Worm (Caenorhabditis elegans) whole organism, mixed stage, embryonic: ENCODE results near the gene lido-12.

Experiments used
- M03D4.4 ChIP-seq: sonication (generic microtip); optimal IDR thresholded peaks from 2 replicates; lab custom pipeline; 2017; ENCODE audit warnings: mild to moderate bottlenecking, missing genetic modification characterization, missing compliant biosample characterization
- bed-3 ChIP-seq: fragments of 200-800 bp; sonication (Bioruptor generic); optimal IDR thresholded peaks from 3 replicates; lab custom pipeline; 2018; ENCODE audit warnings: mild to moderate bottlenecking, missing genetic modification characterization, moderate library complexity, missing compliant biosample characterization
- blmp-1 ChIP-seq: fragments of 150-350 bp; optimal IDR thresholded peaks from 2 replicates; lab custom pipeline; 2014; ENCODE audit warnings: missing biosample characterization, missing genetic modification characterization
- ceh-39 ChIP-seq: fragments of 150-350 bp; optimal IDR thresholded peaks from 2 replicates; lab custom pipeline; 2014; ENCODE audit warnings: missing biosample characterization, missing genetic modification characterization
- ceh-83 ChIP-seq: fragments of 200-800 bp; sonication (Bioruptor generic); optimal IDR thresholded peaks from 2 replicates; lab custom pipeline; 2018; ENCODE audit warnings: mild to moderate bottlenecking, missing genetic modification characterization, missing compliant biosample characterization
- ces-1 ChIP-seq: fragments of 150-350 bp; optimal IDR thresholded peaks from 2 replicates; lab custom pipeline; 2014; ENCODE audit warnings: missing biosample characterization, missing genetic modification reagents, missing genetic modification characterization
- cnd-1 ChIP-seq: fragments of 200-800 bp; sonication (Bioruptor generic); optimal IDR thresholded peaks from 2 replicates; lab custom pipeline; 2018; ENCODE audit warnings: mild to moderate bottlenecking, missing genetic modification characterization, missing compliant biosample characterization
- drap-1 ChIP-seq: fragments of 200-800 bp; sonication (Bioruptor generic); optimal IDR thresholded peaks from 3 replicates; lab custom pipeline; 2018; ENCODE audit warnings: mild to moderate bottlenecking, missing genetic modification characterization, missing compliant biosample characterization
- elt-3 ChIP-seq: fragments of 150-350 bp; optimal IDR thresholded peaks from 2 replicates; lab custom pipeline; 2014; ENCODE audit warnings: missing biosample characterization, missing genetic modification characterization
- flh-1 ChIP-seq: fragments of 200-800 bp; sonication (Bioruptor generic); optimal IDR thresholded peaks from 2 replicates; lab custom pipeline; 2018; ENCODE audit warnings: mild to moderate bottlenecking, missing genetic modification characterization, moderate library complexity, missing compliant biosample characterization
- ham-2 ChIP-seq: fragments of 200-800 bp; sonication (Bioruptor generic); optimal IDR thresholded peaks from 2 replicates; lab custom pipeline; 2018; ENCODE audit warnings: mild to moderate bottlenecking, missing genetic modification characterization, missing compliant biosample characterization
- hlh-1 ChIP-seq: fragments of 150-350 bp; optimal IDR thresholded peaks from 2 replicates; lab custom pipeline; 2014; ENCODE audit warnings: missing biosample characterization, missing genetic modification reagents, missing genetic modification characterization
- lin-13 ChIP-seq: fragments of 150-350 bp; optimal IDR thresholded peaks from 2 replicates; lab custom pipeline; 2014; ENCODE audit warnings: missing biosample characterization, missing genetic modification characterization
- lin-32 ChIP-seq: fragments of 200-800 bp; sonication (Bioruptor generic); optimal IDR thresholded peaks from 2 replicates; lab custom pipeline; 2018; ENCODE audit warnings: mild to moderate bottlenecking, missing genetic modification characterization, missing compliant biosample characterization
- lsy-2 ChIP-seq: fragments of 150-350 bp; optimal IDR thresholded peaks from 2 replicates; lab custom pipeline; 2014; ENCODE audit warnings: missing biosample characterization, missing genetic modification characterization
- mls-2 ChIP-seq: sonication (generic microtip); optimal IDR thresholded peaks from 2 replicates; lab custom pipeline; 2016; ENCODE audit warnings: mild to moderate bottlenecking, missing genetic modification characterization, moderate library complexity, missing compliant biosample characterization
- nhr-12 ChIP-seq: fragments of 150-350 bp; optimal IDR thresholded peaks from 2 replicates; lab custom pipeline; 2014; ENCODE audit warnings: missing biosample characterization, missing genetic modification characterization
- nhr-2 ChIP-seq: fragments of 150-350 bp; optimal IDR thresholded peaks from 2 replicates; lab custom pipeline; 2014; ENCODE audit warnings: missing biosample characterization, missing genetic modification characterization
- nhr-237 ChIP-seq: fragments of 150-350 bp; optimal IDR thresholded peaks from 2 replicates; lab custom pipeline; 2014; ENCODE audit warnings: missing biosample characterization, missing genetic modification characterization
- nhr-28 ChIP-seq: fragments of 150-350 bp; optimal IDR thresholded peaks from 2 replicates; lab custom pipeline; 2014; ENCODE audit warnings: missing biosample characterization, missing genetic modification characterization
- nhr-76 ChIP-seq: sonication (generic microtip); optimal IDR thresholded peaks from 2 replicates; lab custom pipeline; 2017; ENCODE audit warnings: missing biosample characterization, missing genetic modification characterization
- pha-4 ChIP-seq: fragments of 150-350 bp; optimal IDR thresholded peaks from 2 replicates; lab custom pipeline; 2018; ENCODE audit warnings: missing biosample characterization, missing genetic modification reagents, missing genetic modification characterization
- sem-2 ChIP-seq: fragments of 200-800 bp; sonication (Bioruptor generic); optimal IDR thresholded peaks from 2 replicates; lab custom pipeline; 2018; ENCODE audit warnings: mild to moderate bottlenecking, missing genetic modification characterization, missing compliant biosample characterization
- snpc-4 ChIP-seq: fragments of 150-350 bp; optimal IDR thresholded peaks from 2 replicates; lab custom pipeline; 2014; ENCODE audit warnings: missing biosample characterization, missing genetic modification characterization
- unc-39 ChIP-seq: fragments of 150-350 bp; optimal IDR thresholded peaks from 2 replicates; lab custom pipeline; 2014; ENCODE audit warnings: missing biosample characterization, missing genetic modification characterization
- unc-62 ChIP-seq: fragments of 150-350 bp; optimal IDR thresholded peaks from 2 replicates; lab custom pipeline; 2014; ENCODE audit warnings: missing biosample characterization, missing genetic modification reagents, missing genetic modification characterization
- zip-8 ChIP-seq: fragments of 150-350 bp; optimal IDR thresholded peaks from 2 replicates; lab custom pipeline; 2014; ENCODE audit warnings: missing biosample characterization, missing genetic modification characterization
- ztf-11 ChIP-seq: fragments of 150-350 bp; optimal IDR thresholded peaks from 2 replicates; lab custom pipeline; 2014; ENCODE audit warnings: missing biosample characterization, missing genetic modification characterization

lido-12 gene

DNA sequence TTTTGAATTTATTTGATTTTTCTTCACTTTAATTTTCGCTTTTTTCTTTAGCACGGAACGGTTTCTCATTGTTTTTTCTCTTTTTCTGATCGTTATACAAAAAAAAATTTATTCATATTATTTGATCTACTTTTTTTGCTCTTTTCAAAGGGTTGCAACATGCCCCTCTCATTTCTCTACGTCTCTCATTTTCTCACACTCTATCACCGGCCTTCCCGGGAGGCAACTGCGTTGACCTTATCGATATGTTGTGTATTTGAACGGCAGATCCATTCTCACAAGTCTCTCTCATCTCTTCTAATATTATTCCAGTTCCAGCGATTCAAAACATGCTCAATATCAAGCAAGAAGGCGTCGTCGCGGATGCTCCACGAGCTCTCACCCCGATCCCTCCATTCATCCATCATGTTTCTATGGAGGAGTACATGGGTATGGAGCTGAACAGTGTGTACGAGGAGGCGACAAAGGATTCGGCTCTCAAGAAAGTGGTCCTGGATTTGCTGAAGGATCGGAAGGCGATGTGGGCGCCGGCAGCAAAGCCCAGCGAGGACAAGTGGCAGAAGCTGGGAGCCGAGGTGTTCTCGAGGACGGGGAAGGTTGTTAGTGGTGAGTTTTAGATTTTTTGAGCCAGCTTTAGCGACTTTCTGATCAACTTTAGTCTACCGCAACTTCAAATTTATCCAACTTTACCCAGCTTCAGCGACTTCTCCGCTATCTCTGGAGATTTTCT lies 4.9 kb upstream of the lido-12 start, which contains the start of gene lido-9:
lido-9 (plus strand) TSS at position 234 of the 730 bp plus-strand sequence.
- TF ChIP-seq cnd-1 (tag; lab: Kevin White, UChicago) (peak; percentile 24), ceh-83 (GFP tag; lab: Kevin White, UChicago) (peak; percentile 19), zip-8 (tag; lab: Kevin White, UChicago) (no peak)

DNA sequence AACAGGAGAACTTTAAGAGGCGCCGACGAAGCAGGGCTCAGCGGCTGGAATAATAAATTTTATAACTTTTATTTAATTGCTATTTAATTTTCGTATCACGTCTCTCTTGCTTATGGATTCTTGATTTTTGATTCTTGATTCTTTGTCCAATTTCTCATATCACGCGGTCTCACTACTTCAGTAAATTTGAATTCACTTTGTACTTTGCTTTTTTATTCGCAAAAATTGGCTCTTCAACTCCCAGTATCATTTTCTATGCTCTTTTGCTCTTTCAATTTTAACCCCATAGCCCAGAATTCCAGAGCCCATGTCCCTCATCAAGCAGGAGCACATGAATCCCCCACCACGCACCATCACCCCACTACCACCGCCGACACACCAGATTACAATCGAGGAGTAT lies 3.4 kb upstream of the lido-12 start, which contains the start of gene lido-10:
lido-10 (plus strand) TSS at position 301 of the 400 bp plus-strand sequence.
- TF ChIP-seq cnd-1 (tag; lab: Kevin White, UChicago): no peak
- TF ChIP-seq lin-13: no peak
- TF ChIP-seq ces-1 (GFP tag; lab: Kevin White, UChicago): no peak
- TF ChIP-seq sem-2 (GFP tag; lab: Kevin White, UChicago): no peak
- no peak for TF ChIP-seq elt-3
- TF ChIP-seq ztf-11 (tag; lab: Kevin White, UChicago): no peak
- no peak for TF ChIP-seq unc-62 (GFP tag; lab: Kevin White, UChicago)

DNA sequence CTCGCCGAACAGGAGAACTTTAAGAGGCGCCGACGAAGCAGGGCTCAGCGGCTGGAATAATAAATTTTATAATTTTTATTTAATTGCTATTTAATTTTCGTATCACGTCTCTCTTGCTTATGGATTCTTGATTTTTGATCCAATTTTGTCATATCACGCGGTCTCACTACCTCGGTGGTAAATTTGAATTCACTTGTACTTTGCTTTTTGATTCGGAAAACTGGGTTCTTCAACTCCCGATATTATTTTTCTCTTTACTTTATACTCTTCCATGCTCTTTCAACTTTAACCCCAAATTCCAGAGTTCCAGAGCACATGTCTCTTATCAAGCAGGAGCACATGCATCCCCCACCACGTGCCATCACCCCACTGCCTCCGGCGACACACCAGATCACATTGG lies 1.9 kb upstream of the lido-12 start, which contains the start of gene lido-11:
lido-11 (plus strand) TSS at position 301 of the 400 bp plus-strand sequence.
- no peak for TF ChIP-seq lsy-2 (tag; lab: Kevin White, UChicago)
- no peak for TF ChIP-seq lin-32 (GFP tag; lab: Kevin White, UChicago)
- TF ChIP-seq ham-2 (GFP tag; lab: Kevin White, UChicago): no peak

DNA sequence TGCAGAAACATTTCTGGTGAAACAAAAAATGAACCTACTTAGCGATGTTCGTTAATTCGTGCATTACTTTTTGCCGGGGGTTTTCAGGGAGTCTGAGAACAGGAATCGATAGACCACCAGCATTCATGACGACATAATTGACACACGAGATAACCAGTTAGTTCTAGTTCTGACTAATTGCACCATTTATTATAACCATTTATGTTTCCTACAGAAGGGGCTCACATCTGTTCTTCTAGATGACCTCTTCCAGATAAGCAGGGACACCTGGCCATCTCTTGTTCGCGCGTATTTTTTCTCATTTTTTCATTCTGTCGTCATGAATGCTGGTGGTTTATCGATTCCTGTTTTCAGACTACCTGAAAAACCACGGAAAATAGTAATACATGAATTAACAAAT lies 2.8 kb downstream of the lido-12 start, which contains the start of gene sdz-5:
sdz-5 (plus strand) TSS at position 301 of the 400 bp plus-strand sequence.
- peak; percentile 8 for TF ChIP-seq ceh-39 (tag; lab: Kevin White, UChicago)
- no peak for TF ChIP-seq unc-39 (tag; lab: Kevin White, UChicago)

DNA sequence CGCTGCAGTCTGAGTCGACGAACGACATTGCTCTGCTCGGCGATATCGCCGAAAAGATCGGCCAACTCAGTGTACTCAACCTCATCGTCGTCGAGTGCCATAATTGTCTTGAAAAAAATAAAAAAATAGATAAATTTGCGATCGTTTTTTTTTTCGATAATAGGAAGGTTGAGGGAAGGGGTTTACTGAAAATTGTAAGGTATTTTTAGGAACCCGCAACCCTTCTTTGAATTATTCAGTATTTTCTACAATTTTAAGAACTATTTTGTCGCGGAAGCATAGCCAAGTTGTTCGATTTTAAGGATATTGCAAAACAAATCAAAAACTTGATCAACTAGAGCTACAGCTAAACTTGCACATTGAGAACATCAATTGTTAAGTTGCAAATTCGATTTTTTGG lies 6.5 kb downstream of the lido-12 start, which contains the start of gene C41H7.9:
C41H7.9 (minus strand) TSS at position 101 of the 400 bp plus-strand sequence.
- TF ChIP-seq mls-2 (tag; lab: Kevin White, UChicago) (no peak), elt-3 (no peak), ceh-83 (GFP tag; lab: Kevin White, UChicago) (no peak), unc-62 (GFP tag; lab: Kevin White, UChicago) (no peak)

DNA sequence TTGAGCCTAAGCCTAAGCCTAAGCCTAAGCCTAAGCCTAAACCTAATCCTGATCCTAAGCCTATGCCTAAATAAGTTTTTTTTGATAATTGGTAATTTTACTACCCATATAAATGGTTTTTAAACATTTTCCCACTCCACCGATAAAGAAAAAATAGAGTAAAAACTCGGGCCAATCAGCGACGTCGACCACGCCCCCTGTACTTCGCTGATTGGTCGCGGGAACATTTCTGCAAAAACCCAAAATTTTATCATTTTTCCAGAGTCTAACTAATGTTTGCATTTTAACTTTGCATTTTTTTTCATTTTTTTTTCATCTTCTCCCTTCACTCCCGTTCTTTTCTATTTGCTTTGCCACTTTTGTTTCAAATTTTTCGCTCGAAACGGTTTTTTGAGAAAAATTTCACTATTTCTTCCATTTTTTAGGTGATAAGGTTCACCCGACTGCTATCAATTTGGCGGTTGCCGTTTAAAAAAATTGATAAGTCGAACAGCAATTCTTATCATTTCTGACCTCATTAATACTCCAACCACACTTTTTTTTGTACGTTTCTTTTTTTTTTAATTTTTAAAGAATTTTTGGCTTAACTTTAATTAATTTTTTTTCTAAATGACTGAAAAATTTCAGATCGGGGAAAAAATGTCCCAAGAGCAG lies 8.7 kb downstream of the lido-12 start, which contains the start of gene C41H7.2:
C41H7.2 (plus strand) TSS at position 622 of the 654 bp plus-strand sequence.
- no peak for TF ChIP-seq nhr-2
- no peak for TF ChIP-seq unc-62 (GFP tag; lab: Kevin White, UChicago)
- no peak for TF ChIP-seq nhr-28
- TF ChIP-seq blmp-1: no peak
- TF ChIP-seq, all 35 proteins: peak for 0

DNA sequence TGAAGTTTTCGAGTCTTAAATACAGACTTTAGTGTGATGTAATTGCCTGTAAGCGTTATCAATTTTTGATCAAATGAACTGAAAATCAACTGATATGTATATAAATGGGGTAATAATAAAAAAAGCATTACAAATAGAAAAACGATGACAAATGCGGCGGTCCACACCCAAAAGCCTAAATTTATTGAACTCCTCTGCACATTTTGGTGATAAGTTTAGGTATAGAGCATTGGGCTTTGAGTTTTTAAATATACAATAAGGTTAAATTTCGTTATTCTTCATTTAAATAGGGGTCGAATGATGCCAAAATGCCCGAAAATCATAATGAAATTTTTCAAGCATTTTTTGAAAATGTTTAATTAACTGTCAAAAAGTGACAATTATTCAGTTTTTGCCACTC lies 14.2 kb downstream of the lido-12 start, which contains the start of gene clec-3:
clec-3 (minus strand) TSS at position 101 of the 400 bp plus-strand sequence.
- TF ChIP-seq elt-3: no peak
- no peak for TF ChIP-seq bed-3 (GFP tag; lab: Kevin White, UChicago)
- no peak for TF ChIP-seq cnd-1 (tag; lab: Kevin White, UChicago)
- TF ChIP-seq unc-62 (GFP tag; lab: Kevin White, UChicago): no peak
- TF ChIP-seq ceh-83 (GFP tag; lab: Kevin White, UChicago): no peak
- no peak for TF ChIP-seq drap-1 (GFP tag; lab: Kevin White, UChicago)
- TF ChIP-seq sem-2 (GFP tag; lab: Kevin White, UChicago): no peak
- TF ChIP-seq nhr-76 (tag; lab: Kevin White, UChicago): no peak
- TF ChIP-seq nhr-237 (tag; lab: Kevin White, UChicago): no peak
- no peak for TF ChIP-seq nhr-2
- TF ChIP-seq ces-1 (GFP tag; lab: Kevin White, UChicago): no peak
- no peak for TF ChIP-seq nhr-12 (tag; lab: Kevin White, UChicago)
- no peak for TF ChIP-seq pha-4 (tag; lab: Kevin White, UChicago)
- no peak for TF ChIP-seq ztf-11 (tag; lab: Kevin White, UChicago)
- no peak for TF ChIP-seq ceh-39 (tag; lab: Kevin White, UChicago)
- no peak for TF ChIP-seq blmp-1
- TF ChIP-seq snpc-4 (tag; lab: Kevin White, UChicago): no peak
- TF ChIP-seq M03D4.4: no peak
- TF ChIP-seq flh-1 (GFP tag; lab: Kevin White, UChicago): no peak
- no peak for TF ChIP-seq hlh-1 (tag; lab: Kevin White, UChicago)
